Fruit fly (Drosophila melanogaster) whole organism, embryonic: ENCODE measurements around the gene CG5446.

Source experiments
- BEAF-32 ChIP-seq: fragments of 200-800 bp; sonication (Bioruptor generic); optimal IDR thresholded peaks from 3 replicates; lab custom pipeline; 2017; ENCODE audit warnings: missing biosample characterization, missing genetic modification characterization, mild to moderate bottlenecking, moderate library complexity, missing genetic modification reagents
- Bgb ChIP-seq: fragments of 200-800 bp; sonication (Bioruptor generic); IDR thresholded peaks from 2 replicates; pipeline ENCODE4 v1.3.6; 2022; ENCODE audit warnings: missing biosample characterization, missing genetic modification characterization; ENCODE audit not compliant: partially characterized antibody
- CG16813 ChIP-seq: fragments of 200-800 bp; sonication (Bioruptor generic); IDR thresholded peaks from 3 replicates; pipeline ENCODE4 v1.3.6; 2022; ENCODE audit warnings: missing biosample characterization, missing genetic modification characterization; ENCODE audit not compliant: partially characterized antibody
- CG18011 ChIP-seq: fragments of 200-800 bp; sonication (Bioruptor generic); optimal IDR thresholded peaks from 2 replicates; lab custom pipeline; 2017; ENCODE audit warnings: missing biosample characterization, missing genetic modification characterization, mild to moderate bottlenecking, moderate library complexity, missing genotype
- CG3163 ChIP-seq: fragments of 200-800 bp; sonication (Bioruptor generic); optimal IDR thresholded peaks from 3 replicates; lab custom pipeline; 2016; ENCODE audit warnings: missing biosample characterization, missing genetic modification characterization
- CG32767 ChIP-seq: fragments of 200-800 bp; sonication (Bioruptor generic); IDR thresholded peaks from 2 replicates; pipeline ENCODE4 v1.3.6; 2022; ENCODE audit warnings: missing biosample characterization, missing genetic modification characterization
- CG33213 ChIP-seq: fragments of 200-800 bp; sonication (Bioruptor generic); optimal IDR thresholded peaks from 3 replicates; lab custom pipeline; 2016; ENCODE audit warnings: missing biosample characterization, missing genetic modification characterization
- CG4424 ChIP-seq: fragments of 200-800 bp; sonication (Bioruptor generic); optimal IDR thresholded peaks from 3 replicates; lab custom pipeline; 2016; ENCODE audit warnings: missing biosample characterization, missing genetic modification characterization
- CG4854 ChIP-seq: fragments of 200-800 bp; sonication (Bioruptor generic); optimal IDR thresholded peaks from 2 replicates; lab custom pipeline; 2016; ENCODE audit warnings: missing biosample characterization, missing genetic modification characterization, inconsistent platforms
- CG5953 ChIP-seq: fragments of 200-800 bp; sonication (Bioruptor generic); IDR thresholded peaks from 2 replicates; pipeline ENCODE4 v1.3.6; 2022; ENCODE audit warnings: missing biosample characterization, missing genetic modification characterization
- CG7987 ChIP-seq: fragments of 200-800 bp; sonication (Bioruptor generic); optimal IDR thresholded peaks from 2 replicates; lab custom pipeline; 2018; ENCODE audit warnings: missing biosample characterization, mild to moderate bottlenecking, missing genetic modification characterization, moderate library complexity
- CG8765 ChIP-seq: fragments of 200-800 bp; sonication (Bioruptor generic); IDR thresholded peaks from 2 replicates; pipeline ENCODE4 v1.3.6; 2022; ENCODE audit warnings: missing biosample characterization, missing genetic modification characterization
- CG8944 ChIP-seq: fragments of 200-800 bp; sonication (Bioruptor generic); optimal IDR thresholded peaks from 3 replicates; lab custom pipeline; 2016; ENCODE audit warnings: missing biosample characterization, missing genetic modification characterization
- CG9215 ChIP-seq: fragments of 200-800 bp; sonication (Bioruptor generic); IDR thresholded peaks from 2 replicates; pipeline ENCODE4 v1.3.6; 2022; ENCODE audit warnings: missing biosample characterization, missing genetic modification characterization
- CG9932 ChIP-seq: fragments of 200-800 bp; sonication (Bioruptor generic); IDR thresholded peaks from 2 replicates; pipeline ENCODE4 v1.3.6; 2022; ENCODE audit warnings: missing biosample characterization, missing genetic modification characterization
- Doc3 ChIP-seq: fragments of 200-800 bp; sonication (Bioruptor generic); IDR thresholded peaks from 3 replicates; pipeline ENCODE4 v1.3.6; 2022; ENCODE audit warnings: missing biosample characterization, missing genetic modification characterization; ENCODE audit not compliant: partially characterized antibody
- Drgx ChIP-seq: fragments of 200-800 bp; sonication (Bioruptor generic); IDR thresholded peaks from 2 replicates; pipeline ENCODE4 v1.3.6; 2022; ENCODE audit warnings: missing biosample characterization, missing genetic modification characterization
- Fer1 ChIP-seq: fragments of 200-800 bp; sonication (Bioruptor generic); optimal IDR thresholded peaks from 2 replicates; lab custom pipeline; 2017; ENCODE audit warnings: missing biosample characterization, mild to moderate bottlenecking, missing genetic modification characterization
- Gug ChIP-seq: fragments of 200-800 bp; sonication (Bioruptor generic); IDR thresholded peaks from 4 replicates; pipeline ENCODE4 v1.3.6; 2022; ENCODE audit warnings: missing biosample characterization, missing genetic modification characterization
- Lim3 ChIP-seq: fragments of 200-800 bp; sonication (Bioruptor generic); IDR thresholded peaks from 2 replicates; pipeline ENCODE4 v1.3.6; 2022; ENCODE audit warnings: missing biosample characterization, missing genetic modification characterization
- Mad ChIP-seq: fragments of 200-800 bp; sonication (Bioruptor generic); optimal IDR thresholded peaks from 2 replicates; lab custom pipeline; 2016; ENCODE audit warnings: missing biosample characterization, missing genetic modification characterization
- Med ChIP-seq: fragments of 200-800 bp; sonication (Bioruptor generic); peaks from one replicate; lab custom pipeline; 2016; ENCODE audit warnings: missing biosample characterization, missing genetic modification characterization, mild to moderate bottlenecking, inconsistent platforms, moderate library complexity
- Pdp1 ChIP-seq, 2 experiments: fragments of 200-800 bp; sonication (Bioruptor generic); optimal IDR thresholded peaks; 3 replicates each; lab custom pipeline; 2016; ENCODE audit warnings: missing biosample characterization in 2 of 2, missing genetic modification characterization in 2 of 2, mild to moderate bottlenecking in 1 of 2, moderate library complexity in 1 of 2
- Ptx1 ChIP-seq: fragments of 200-800 bp; sonication (Bioruptor generic); IDR thresholded peaks from 2 replicates; pipeline ENCODE4 v1.3.6; 2022; ENCODE audit warnings: missing biosample characterization, missing genetic modification characterization
- Spps ChIP-seq: fragments of 200-800 bp; sonication (Bioruptor generic); optimal IDR thresholded peaks from 2 replicates; lab custom pipeline; 2018; ENCODE audit warnings: missing biosample characterization, mild to moderate bottlenecking, missing genetic modification characterization
- Sry-δ ChIP-seq: fragments of 200-800 bp; sonication (Bioruptor generic); optimal IDR thresholded peaks from 2 replicates; lab custom pipeline; 2016; ENCODE audit warnings: missing biosample characterization, missing genetic modification characterization
- TFAM ChIP-seq: fragments of 200-800 bp; sonication (Bioruptor generic); optimal IDR thresholded peaks from 2 replicates; lab custom pipeline; 2017; ENCODE audit warnings: missing biosample characterization, missing genetic modification characterization, inconsistent platforms
- amos ChIP-seq: fragments of 200-800 bp; sonication (Bioruptor generic); IDR thresholded peaks from 2 replicates; pipeline ENCODE4 v1.3.6; 2022; ENCODE audit warnings: missing biosample characterization, missing genetic modification characterization; ENCODE audit not compliant: partially characterized antibody
- chm ChIP-seq: fragments of 200-800 bp; sonication (Bioruptor generic); IDR thresholded peaks from 2 replicates; pipeline ENCODE4 v1.3.6; 2022; ENCODE audit warnings: missing biosample characterization, missing genetic modification characterization
- croc ChIP-seq: fragments of 200-800 bp; sonication (Bioruptor generic); conservative IDR thresholded peaks from 3 replicates; pipeline ENCODE4 v1.3.6; 2022; ENCODE audit warnings: missing biosample characterization, missing genetic modification characterization
- esg ChIP-seq: fragments of 200-800 bp; sonication (Bioruptor generic); conservative IDR thresholded peaks from 2 replicates; pipeline ENCODE4 v1.3.6; 2022; ENCODE audit warnings: missing biosample characterization, missing genetic modification characterization
- ewg ChIP-seq: fragments of 200-800 bp; sonication (Bioruptor generic); optimal IDR thresholded peaks from 3 replicates; lab custom pipeline; 2017; ENCODE audit warnings: mild to moderate bottlenecking, missing biosample characterization, missing genetic modification reagents, missing genetic modification characterization
- fd102C ChIP-seq: fragments of 200-800 bp; sonication (Bioruptor generic); optimal IDR thresholded peaks from 2 replicates; lab custom pipeline; 2018; ENCODE audit warnings: missing biosample characterization, mild to moderate bottlenecking, missing genetic modification characterization, moderate library complexity
- fd3F ChIP-seq: fragments of 200-800 bp; sonication (Bioruptor generic); optimal IDR thresholded peaks from 2 replicates; lab custom pipeline; 2018; ENCODE audit warnings: missing biosample characterization, mild to moderate bottlenecking, missing genetic modification characterization, moderate library complexity
- grn ChIP-seq: fragments of 200-800 bp; sonication (Bioruptor generic); optimal IDR thresholded peaks from 3 replicates; lab custom pipeline; 2017; ENCODE audit warnings: missing biosample characterization, missing genetic modification characterization
- h ChIP-seq: fragments of >200 bp; optimal IDR thresholded peaks from 2 replicates; lab custom pipeline; 2017
- insv ChIP-seq, 2 experiments: fragments of 200-800 bp; sonication (Bioruptor generic); optimal IDR thresholded peaks; 3 replicates each; lab custom pipeline; 2016 to 2018; ENCODE audit warnings: missing biosample characterization in 2 of 2, missing genetic modification characterization in 2 of 2
- klu ChIP-seq: fragments of 200-800 bp; sonication (Bioruptor generic); IDR thresholded peaks from 2 replicates; pipeline ENCODE4 v1.3.6; 2022; ENCODE audit warnings: missing biosample characterization, missing genetic modification characterization
- maf-S ChIP-seq: fragments of 200-800 bp; sonication (Bioruptor generic); optimal IDR thresholded peaks from 2 replicates; lab custom pipeline; 2016; ENCODE audit warnings: missing biosample characterization, missing genetic modification characterization
- mirr ChIP-seq: fragments of 200-800 bp; sonication (Bioruptor generic); optimal IDR thresholded peaks from 3 replicates; lab custom pipeline; 2018; ENCODE audit warnings: missing biosample characterization, mild to moderate bottlenecking, missing genetic modification characterization
- nom ChIP-seq: fragments of 200-800 bp; sonication (Bioruptor generic); optimal IDR thresholded peaks from 2 replicates; lab custom pipeline; 2017; ENCODE audit warnings: missing biosample characterization, missing genetic modification characterization, mild to moderate bottlenecking, moderate library complexity, missing genetic modification reagents
- pb ChIP-seq: fragments of 200-800 bp; sonication (Bioruptor generic); optimal IDR thresholded peaks from 3 replicates; lab custom pipeline; 2016; ENCODE audit warnings: missing biosample characterization, missing genetic modification characterization
- sens ChIP-seq: fragments of 200-800 bp; sonication (Bioruptor generic); peaks from one replicate; lab custom pipeline; 2016; ENCODE audit warnings: missing biosample characterization, missing genetic modification characterization
- seq ChIP-seq: fragments of 200-800 bp; sonication (Bioruptor generic); IDR thresholded peaks from 2 replicates; pipeline ENCODE4 v1.3.6; 2022; ENCODE audit warnings: missing biosample characterization, missing genetic modification characterization
- shn ChIP-seq: fragments of 200-800 bp; sonication (Bioruptor generic); optimal IDR thresholded peaks from 3 replicates; lab custom pipeline; 2016; ENCODE audit warnings: missing biosample characterization, missing genetic modification characterization
- sob ChIP-seq: fragments of 200-800 bp; sonication (Bioruptor generic); IDR thresholded peaks from 2 replicates; pipeline ENCODE4 v1.3.6; 2022; ENCODE audit warnings: missing biosample characterization, missing genetic modification characterization
- sr ChIP-seq: fragments of 200-800 bp; sonication (Bioruptor generic); IDR thresholded peaks from 3 replicates; pipeline ENCODE4 v1.3.6; 2022; ENCODE audit warnings: missing biosample characterization, missing genetic modification characterization
- tup ChIP-seq: fragments of 200-800 bp; sonication (Bioruptor generic); optimal IDR thresholded peaks from 2 replicates; lab custom pipeline; 2016; ENCODE audit warnings: missing biosample characterization, mild to moderate bottlenecking, missing genetic modification characterization, moderate library complexity

Gene CG5446

DNA sequence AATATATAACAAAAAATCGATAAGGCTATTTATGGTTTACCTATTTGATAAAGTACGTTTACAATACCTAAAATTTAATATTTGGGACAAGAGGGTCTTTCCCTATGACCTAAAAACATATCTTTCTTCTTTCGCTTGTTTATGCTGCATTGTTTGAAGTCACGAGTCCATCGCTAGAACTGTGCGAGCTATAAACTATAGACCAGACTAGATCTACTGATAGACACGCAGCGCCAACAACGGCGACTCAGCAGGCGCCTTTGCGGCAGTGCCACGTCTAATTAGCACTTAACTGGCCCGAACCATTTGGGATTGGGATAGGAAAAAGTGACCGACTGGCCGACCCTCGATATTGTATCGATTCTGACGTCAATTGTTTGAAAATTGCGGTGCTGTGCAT, 45.5 kb upstream of the CG5446 start (continued):
- peak; percentile 35 for TF ChIP-seq sens
- TF ChIP-seq CG5953 (GFP tag; lab: Robert Waterston, UW): 0 out of 2 replicates have a peak, but pooled peaks have one; percentile 15
- peak; percentile 38 for TF ChIP-seq Sry-δ (GFP tag; lab: Kevin White, UChicago)
- TF ChIP-seq tup (GFP tag; lab: Kevin White, UChicago): no peak
- no peak for TF ChIP-seq CG33213
- TF ChIP-seq BEAF-32 (GFP tag; lab: Kevin White, UChicago): peak; percentile 51
- peak in 1 of 2 experiments; percentile 42 for TF ChIP-seq insv (GFP tag; optimal IDR thresholded peaks at IDR 0.05; lab: Kevin White, UChicago)
- TF ChIP-seq Doc3 (GFP tag; lab: Robert Waterston, UW): peak; percentile 14; the same call in 1 of the 3 replicates
- TF ChIP-seq esg (GFP tag; lab: Robert Waterston, UW): no peak
- TF ChIP-seq maf-S: no peak
- no peak for TF ChIP-seq TFAM (GFP tag; lab: Kevin White, UChicago)

DNA sequence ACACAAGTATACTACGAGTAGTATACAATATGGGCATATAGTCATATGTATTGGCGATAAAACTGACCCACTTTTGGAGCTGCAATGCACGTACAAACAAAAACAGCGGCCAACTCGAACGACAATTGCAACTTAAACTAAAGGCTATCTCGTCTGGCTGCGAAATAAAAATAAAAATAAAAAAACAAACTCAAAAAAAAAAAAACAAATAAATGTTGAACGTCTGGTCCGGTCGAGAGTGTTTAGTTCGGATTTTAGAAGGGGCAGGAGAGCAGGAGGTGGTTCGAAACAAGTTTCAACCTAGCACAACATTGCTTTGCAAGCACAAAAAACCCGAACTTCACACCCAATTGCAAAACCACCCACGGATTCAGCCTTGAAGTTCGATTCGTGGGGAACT, 44.4 kb upstream of the CG5446 start:
- peak; percentile 0 for TF ChIP-seq nom (GFP tag; lab: Kevin White, UChicago)
- no peak for TF ChIP-seq CG8765 (GFP tag; lab: Robert Waterston, UW)
- TF ChIP-seq Drgx: peak; percentile 52

DNA sequence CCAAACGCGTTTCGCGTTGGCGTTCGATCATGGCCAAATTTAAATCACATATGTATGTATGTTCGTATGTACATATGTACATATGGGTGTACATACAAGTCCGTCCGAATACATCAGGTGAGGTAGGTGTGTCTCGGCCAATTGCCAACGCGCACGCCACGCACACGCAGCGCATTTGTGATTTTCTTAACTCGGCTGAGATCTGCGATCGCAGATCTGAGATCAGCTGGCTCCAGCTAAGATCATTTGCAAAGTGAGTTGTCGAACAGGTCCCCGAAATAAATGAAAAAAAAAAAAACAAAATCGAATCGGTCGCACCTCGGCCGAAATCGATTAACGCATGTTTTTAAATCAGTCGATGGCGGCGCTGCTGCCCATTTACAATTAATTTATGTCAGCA, 41.7 kb upstream of the CG5446 start:
- TF ChIP-seq CG9215 (no peak), mirr (GFP tag; lab: Kevin White, UChicago) (peak; percentile 4), Bgb (no peak), chm (GFP tag; lab: Robert Waterston, UW) (peak; percentile 20; the same call in 1 of the 2 replicates), Ptx1 (GFP tag; lab: Robert Waterston, UW) (no peak), shn (GFP tag; lab: Kevin White, UChicago) (no peak), CG18011 (GFP tag; lab: Kevin White, UChicago) (no peak), h (lab: Kevin White, UChicago) (no peak), Med (GFP tag; lab: Kevin White, UChicago) (peak; percentile 8), CG16813 (GFP tag; lab: Robert Waterston, UW) (no peak), CG8944 (GFP tag; lab: Kevin White, UChicago) (no peak), sr (GFP tag; lab: Robert Waterston, UW) (peak; percentile 55; the same call in 2 of the 3 replicates), Mad (GFP tag; lab: Kevin White, UChicago) (no peak), CG9932 (GFP tag; lab: Robert Waterston, UW) (0 out of 2 replicates have a peak, but pooled peaks have one; percentile 1), Gug (no peak), CG4424 (no peak), CG3163 (no peak), klu (GFP tag; lab: Robert Waterston, UW) (no peak), CG7987 (GFP tag; lab: Kevin White, UChicago) (peak; percentile 40), Pdp1 (GFP tag; optimal IDR thresholded peaks at IDR 0.05; lab: Kevin White, UChicago) (no peak), fd102C (no peak), CG32767 (0 out of 2 replicates have a peak, but pooled peaks have one; percentile 11), Spps (no peak), Lim3 (GFP tag; lab: Robert Waterston, UW) (no peak), CG8765 (GFP tag; lab: Robert Waterston, UW) (no peak), Fer1 (GFP tag; lab: Kevin White, UChicago) (no peak), grn (GFP tag; lab: Kevin White, UChicago) (peak; percentile 56), seq (GFP tag; lab: Robert Waterston, UW) (0 out of 2 replicates have a peak, but pooled peaks have one; percentile 30), fd3F (GFP tag; lab: Kevin White, UChicago) (no peak), croc (no peak), sob (GFP tag; lab: Robert Waterston, UW) (peak; percentile 19; the same call in 1 of the 2 replicates), amos (GFP tag; lab: Robert Waterston, UW) (no peak), pb (GFP tag; lab: Kevin White, UChicago) (no peak), ewg (GFP tag; lab: Kevin White, UChicago) (no peak), CG4854 (GFP tag; lab: Kevin White, UChicago) (no peak)
